Worm (Caenorhabditis elegans): ENCODE measurements around the gene srsx-31.

srsx-31 gene

ce11 chrV:11260622-11261021, 5.7 kb upstream of the srsx-31 start, which contains the start of gene F07B10.7:
Gene F07B10.7 (minus strand): TSS chrV:11260722.
- TF ChIP-seq ztf-23 (GFP tag; IDR thresholded peaks at IDR 0.05): no peak

- TF ChIP-seq ref-1 (GFP tag; conservative IDR thresholded peaks at IDR 0.05) (no peak), ztf-29 (GFP tag; IDR thresholded peaks at IDR 0.05) (no peak), cog-1 (tag; optimal IDR thresholded peaks at IDR 0.05) (no peak), tab-1 (GFP tag; IDR thresholded peaks at IDR 0.05) (no peak), ztf-23 (GFP tag; IDR thresholded peaks at IDR 0.05) (no peak), med-1 (GFP tag; optimal IDR thresholded peaks at IDR 0.05; ENCODE audit: insufficient read depth) (no peak), T22C8.4 (GFP tag; IDR thresholded peaks at IDR 0.05) (no peak), klf-2 (GFP tag; conservative IDR thresholded peaks at IDR 0.05) (no peak), flt-1 (GFP tag; IDR thresholded peaks at IDR 0.05) (no peak)
Measured at ce11 chrV:11258896-11259295, 4.0 kb upstream of the srsx-31 start, which contains the start of gene lgc-36. Gene lgc-36 (minus strand): TSS chrV:11258996.

- no peak for TF ChIP-seq T22C8.4 (GFP tag; IDR thresholded peaks at IDR 0.05)
- no peak for TF ChIP-seq med-1 (GFP tag; optimal IDR thresholded peaks at IDR 0.05; ENCODE audit: insufficient read depth)
- TF ChIP-seq tab-1 (GFP tag; IDR thresholded peaks at IDR 0.05): no peak
Measured at ce11 chrV:11252429-11252828, 2.5 kb downstream of the srsx-31 start, which contains the start of gene srsx-33. Gene srsx-33 (minus strand): TSS chrV:11252529.

- no peak for TF ChIP-seq med-1 (GFP tag; optimal IDR thresholded peaks at IDR 0.05; ENCODE audit: insufficient read depth)
- TF ChIP-seq ref-1 (GFP tag; conservative IDR thresholded peaks at IDR 0.05): no peak
- no peak for TF ChIP-seq flt-1 (GFP tag; IDR thresholded peaks at IDR 0.05)
- TF ChIP-seq ztf-29 (GFP tag; IDR thresholded peaks at IDR 0.05): no peak
- no peak for TF ChIP-seq klf-2 (GFP tag; conservative IDR thresholded peaks at IDR 0.05)
- TF ChIP-seq T22C8.4 (GFP tag; IDR thresholded peaks at IDR 0.05): no peak
- no peak for TF ChIP-seq cog-1 (tag; optimal IDR thresholded peaks at IDR 0.05)
- no peak for TF ChIP-seq tab-1 (GFP tag; IDR thresholded peaks at IDR 0.05)
- no peak for TF ChIP-seq ztf-23 (GFP tag; IDR thresholded peaks at IDR 0.05)
Measured at ce11 chrV:11251798-11252197, 3.1 kb downstream of the srsx-31 start.

- TF ChIP-seq ref-1 (GFP tag; conservative IDR thresholded peaks at IDR 0.05) (no peak), ztf-29 (GFP tag; IDR thresholded peaks at IDR 0.05) (no peak), med-1 (GFP tag; optimal IDR thresholded peaks at IDR 0.05; ENCODE audit: insufficient read depth) (no peak), T22C8.4 (GFP tag; IDR thresholded peaks at IDR 0.05) (no peak), tab-1 (GFP tag; IDR thresholded peaks at IDR 0.05) (no peak), cog-1 (tag; optimal IDR thresholded peaks at IDR 0.05) (no peak), ztf-23 (GFP tag; IDR thresholded peaks at IDR 0.05) (no peak)
Measured at ce11 chrV:11250735-11251134, 4.1 kb downstream of the srsx-31 start, which contains the start of gene T19B10.12. Gene T19B10.12 (plus strand): TSS chrV:11251035.

- TF ChIP-seq T22C8.4 (GFP tag; IDR thresholded peaks at IDR 0.05) (no peak), ztf-29 (GFP tag; IDR thresholded peaks at IDR 0.05) (no peak), flt-1 (GFP tag; IDR thresholded peaks at IDR 0.05) (no peak), med-1 (GFP tag; optimal IDR thresholded peaks at IDR 0.05; ENCODE audit: insufficient read depth) (no peak), klf-2 (GFP tag; conservative IDR thresholded peaks at IDR 0.05) (no peak), cog-1 (tag; optimal IDR thresholded peaks at IDR 0.05) (no peak), ref-1 (GFP tag; conservative IDR thresholded peaks at IDR 0.05) (no peak), tab-1 (GFP tag; IDR thresholded peaks at IDR 0.05) (no peak), ztf-23 (GFP tag; IDR thresholded peaks at IDR 0.05) (no peak)
Measured at ce11 chrV:11247846-11248245, 7.0 kb downstream of the srsx-31 start, which contains the start of gene mam-4. Gene mam-4 (plus strand): TSS chrV:11248146.

- TF ChIP-seq ref-1 (GFP tag; conservative IDR thresholded peaks at IDR 0.05) (no peak), tab-1 (GFP tag; IDR thresholded peaks at IDR 0.05) (no peak), cog-1 (tag; optimal IDR thresholded peaks at IDR 0.05) (no peak), ztf-23 (GFP tag; IDR thresholded peaks at IDR 0.05) (no peak), med-1 (GFP tag; optimal IDR thresholded peaks at IDR 0.05; ENCODE audit: insufficient read depth) (no peak), flt-1 (GFP tag; IDR thresholded peaks at IDR 0.05) (no peak), ztf-29 (GFP tag; IDR thresholded peaks at IDR 0.05) (no peak), T22C8.4 (GFP tag; IDR thresholded peaks at IDR 0.05) (no peak), klf-2 (GFP tag; conservative IDR thresholded peaks at IDR 0.05) (no peak)
Measured at ce11 chrV:11245029-11245428, 9.9 kb downstream of the srsx-31 start.

- TF ChIP-seq ztf-23 (GFP tag; IDR thresholded peaks at IDR 0.05) (no peak), ref-1 (GFP tag; conservative IDR thresholded peaks at IDR 0.05) (no peak), flt-1 (GFP tag; IDR thresholded peaks at IDR 0.05) (no peak)
Measured at ce11 chrV:11244539-11244938, 10.3 kb downstream of the srsx-31 start, which contains the start of gene mxl-1. Gene mxl-1 (plus strand): TSS chrV:11244839.

- TF ChIP-seq flt-1 (GFP tag; IDR thresholded peaks at IDR 0.05) (no peak), klf-2 (GFP tag; conservative IDR thresholded peaks at IDR 0.05) (no peak), ref-1 (GFP tag; conservative IDR thresholded peaks at IDR 0.05) (no peak), tab-1 (GFP tag; IDR thresholded peaks at IDR 0.05) (no peak), ztf-23 (GFP tag; IDR thresholded peaks at IDR 0.05) (no peak), T22C8.4 (GFP tag; IDR thresholded peaks at IDR 0.05) (no peak), ztf-29 (GFP tag; IDR thresholded peaks at IDR 0.05) (no peak), med-1 (GFP tag; optimal IDR thresholded peaks at IDR 0.05; ENCODE audit: insufficient read depth) (no peak), cog-1 (tag; optimal IDR thresholded peaks at IDR 0.05) (no peak)
Measured at ce11 chrV:11241580-11241979, 13.3 kb downstream of the srsx-31 start, which contains the start of gene pgap-1. Gene pgap-1 (plus strand): TSS chrV:11241880.

ce11 chrV:11239187-11239725, 15.6 kb downstream of the srsx-31 start, which contains the start of the genes dvc-1 and ima-1:
Gene dvc-1 (minus strand): TSS chrV:11239331.
Gene ima-1 (plus strand): TSS chrV:11239675.
- peak; percentile 92 for TF ChIP-seq med-1 (GFP tag; optimal IDR thresholded peaks at IDR 0.05; ENCODE audit: insufficient read depth)
- TF ChIP-seq ref-1 (GFP tag; conservative IDR thresholded peaks at IDR 0.05): no peak
- peak; percentile 73 for TF ChIP-seq klf-2 (GFP tag; conservative IDR thresholded peaks at IDR 0.05)
- TF ChIP-seq ztf-29 (GFP tag; IDR thresholded peaks at IDR 0.05): peak; percentile 27; the same call in 1 of the 2 replicates
- peak; percentile 84 for TF ChIP-seq tab-1 (GFP tag; IDR thresholded peaks at IDR 0.05)
- peak; percentile 87 for TF ChIP-seq flt-1 (GFP tag; IDR thresholded peaks at IDR 0.05)
- TF ChIP-seq cog-1 (tag; optimal IDR thresholded peaks at IDR 0.05): peak; percentile 78
- peak; percentile 84 for TF ChIP-seq ztf-23 (GFP tag; IDR thresholded peaks at IDR 0.05)
- TF ChIP-seq T22C8.4 (GFP tag; IDR thresholded peaks at IDR 0.05): peak; percentile 57

Measured in whole organism, midembryonic.